Fruit fly (Drosophila melanogaster) whole organism, prepupa: ENCODE results near the gene Rim.
A peak's percentile ranks its signal among the peaks of the same experiment; 100 is the strongest.

ENCODE experiments used
- CG10631 ChIP-seq: fragments of 200-800 bp; sonication (Bioruptor generic); optimal IDR thresholded peaks from 2 replicates; lab custom pipeline; 2016; ENCODE audit warnings: missing biosample characterization, missing genetic modification characterization
- CG10669 ChIP-seq: fragments of 200-800 bp; sonication (Bioruptor generic); optimal IDR thresholded peaks from 3 replicates; lab custom pipeline; 2018; ENCODE audit warnings: missing biosample characterization, mild to moderate bottlenecking, missing genetic modification characterization, moderate library complexity
- CG11294 ChIP-seq: fragments of 200-800 bp; sonication (Bioruptor generic); IDR thresholded peaks from 2 replicates; pipeline ENCODE4 v1.3.6; 2022; ENCODE audit warnings: missing biosample characterization, missing genetic modification characterization
- CG11902 ChIP-seq: fragments of 200-800 bp; sonication (Bioruptor generic); optimal IDR thresholded peaks from 3 replicates; lab custom pipeline; 2016; ENCODE audit warnings: missing biosample characterization, missing genetic modification characterization
- CG15336 ChIP-seq: fragments of 200-800 bp; sonication (Bioruptor generic); IDR thresholded peaks from 2 replicates; pipeline ENCODE4 v1.3.6; 2022; ENCODE audit warnings: missing biosample characterization, missing genetic modification characterization
- CG16779 ChIP-seq: fragments of 200-800 bp; sonication (Bioruptor generic); optimal IDR thresholded peaks from 3 replicates; lab custom pipeline; 2017; ENCODE audit warnings: missing biosample characterization, mild to moderate bottlenecking, missing genetic modification characterization
- CG3032 ChIP-seq: fragments of 200-800 bp; optimal IDR thresholded peaks from 2 replicates; lab custom pipeline; 2019; ENCODE audit warnings: missing biosample characterization, mild to moderate bottlenecking, missing genetic modification characterization, moderate library complexity
- CG32006 ChIP-seq: fragments of 200-800 bp; sonication (Bioruptor generic); optimal IDR thresholded peaks from 3 replicates; lab custom pipeline; 2017; ENCODE audit warnings: missing biosample characterization, mild to moderate bottlenecking, missing genetic modification characterization
- CG4318 ChIP-seq: fragments of 200-800 bp; sonication (Bioruptor generic); optimal IDR thresholded peaks from 3 replicates; lab custom pipeline; 2017; ENCODE audit warnings: missing biosample characterization, mild to moderate bottlenecking, missing genetic modification characterization
- CG6276 ChIP-seq: fragments of 200-800 bp; sonication (Bioruptor generic); optimal IDR thresholded peaks from 2 replicates; lab custom pipeline; 2017; ENCODE audit warnings: missing biosample characterization, mild to moderate bottlenecking, missing genetic modification characterization
- CG6854 ChIP-seq: fragments of 200-800 bp; sonication (Bioruptor generic); optimal IDR thresholded peaks from 2 replicates; lab custom pipeline; 2017; ENCODE audit warnings: missing biosample characterization, mild to moderate bottlenecking, missing genetic modification characterization
- CG7368 ChIP-seq: fragments of 200-800 bp; sonication (Bioruptor generic); optimal IDR thresholded peaks from 3 replicates; lab custom pipeline; 2016; ENCODE audit warnings: missing biosample characterization, missing genetic modification characterization
- CG8632 ChIP-seq: fragments of 200-800 bp; sonication (Bioruptor generic); optimal IDR thresholded peaks from 3 replicates; lab custom pipeline; 2016; ENCODE audit warnings: missing biosample characterization, missing genetic modification characterization
- CG9139 ChIP-seq: fragments of 200-800 bp; sonication (Bioruptor generic); optimal IDR thresholded peaks from 3 replicates; lab custom pipeline; 2017; ENCODE audit warnings: missing biosample characterization, mild to moderate bottlenecking, missing genetic modification characterization
- Eip75B ChIP-seq: fragments of 200-800 bp; sonication (Bioruptor generic); optimal IDR thresholded peaks from 3 replicates; lab custom pipeline; 2016; ENCODE audit warnings: missing biosample characterization, missing genetic modification characterization
- Eip78C ChIP-seq: fragments of 200-800 bp; sonication (Bioruptor generic); peaks from one replicate; lab custom pipeline; 2016; ENCODE audit warnings: missing biosample characterization, missing genetic modification characterization
- Ets21C ChIP-seq: fragments of 200-800 bp; sonication (Bioruptor generic); optimal IDR thresholded peaks from 3 replicates; lab custom pipeline; 2016; ENCODE audit warnings: missing biosample characterization, missing genetic modification characterization
- Ets96B ChIP-seq: fragments of 200-800 bp; optimal IDR thresholded peaks from 2 replicates; lab custom pipeline; 2019; ENCODE audit warnings: missing biosample characterization, mild to moderate bottlenecking, missing genetic modification characterization, moderate library complexity
- Gug ChIP-seq: fragments of 200-800 bp; sonication (Bioruptor generic); IDR thresholded peaks from 2 replicates; pipeline ENCODE4 v1.3.6; 2022; ENCODE audit warnings: missing biosample characterization, missing genetic modification characterization
- Hr39 ChIP-seq: fragments of 200-800 bp; sonication (Bioruptor generic); optimal IDR thresholded peaks from 2 replicates; lab custom pipeline; 2016; ENCODE audit warnings: missing biosample characterization, missing genetic modification characterization
- Met ChIP-seq: fragments of 200-800 bp; sonication (Bioruptor generic); optimal IDR thresholded peaks from 3 replicates; lab custom pipeline; 2016; ENCODE audit warnings: missing biosample characterization, missing genetic modification characterization
- OdsH ChIP-seq: fragments of 200-800 bp; sonication (Bioruptor generic); optimal IDR thresholded peaks from 3 replicates; lab custom pipeline; 2016; ENCODE audit warnings: missing biosample characterization, missing genetic modification characterization
- Sox14 ChIP-seq: fragments of 200-800 bp; sonication (Bioruptor generic); optimal IDR thresholded peaks from 3 replicates; lab custom pipeline; 2016; ENCODE audit warnings: missing biosample characterization, missing genetic modification characterization
- achi ChIP-seq: fragments of 200-800 bp; sonication (Bioruptor generic); optimal IDR thresholded peaks from 3 replicates; lab custom pipeline; 2016; ENCODE audit warnings: missing biosample characterization, missing genetic modification characterization
- dac ChIP-seq: fragments of 200-800 bp; sonication (Bioruptor generic); optimal IDR thresholded peaks from 2 replicates; lab custom pipeline; 2017; ENCODE audit warnings: missing biosample characterization, mild to moderate bottlenecking, missing genetic modification characterization
- eg ChIP-seq: fragments of 200-800 bp; sonication (Bioruptor generic); IDR thresholded peaks from 3 replicates; pipeline ENCODE4 v1.3.6; 2022; ENCODE audit warnings: missing biosample characterization, missing genetic modification characterization
- fd59A ChIP-seq: fragments of 200-800 bp; sonication (Bioruptor generic); optimal IDR thresholded peaks from 2 replicates; lab custom pipeline; 2017; ENCODE audit warnings: missing biosample characterization, mild to moderate bottlenecking, missing genetic modification characterization, missing genetic modification reagents
- fd85E ChIP-seq: fragments of 200-800 bp; sonication (Bioruptor generic); optimal IDR thresholded peaks from 3 replicates; lab custom pipeline; 2016; ENCODE audit warnings: missing biosample characterization, missing genetic modification characterization
- fkh ChIP-seq: fragments of 200-800 bp; sonication (Bioruptor generic); optimal IDR thresholded peaks from 3 replicates; lab custom pipeline; 2017; ENCODE audit warnings: missing biosample characterization, mild to moderate bottlenecking, missing genetic modification characterization, moderate library complexity
- lz ChIP-seq: fragments of 200-800 bp; sonication (Bioruptor generic); optimal IDR thresholded peaks from 3 replicates; lab custom pipeline; 2016; ENCODE audit warnings: missing biosample characterization, missing genetic modification characterization
- net ChIP-seq: fragments of 200-800 bp; sonication (Bioruptor generic); optimal IDR thresholded peaks from 3 replicates; lab custom pipeline; 2016; ENCODE audit warnings: missing biosample characterization, missing genetic modification characterization
- salr ChIP-seq, 2 experiments: fragments of 200-800 bp; sonication (Bioruptor generic); optimal IDR thresholded peaks; 3 replicates each; lab custom pipeline; 2016 to 2018; ENCODE audit warnings: missing biosample characterization in 2 of 2, missing genetic modification characterization in 2 of 2, mild to moderate bottlenecking in 1 of 2
- spab ChIP-seq: fragments of 200-800 bp; sonication (Bioruptor generic); optimal IDR thresholded peaks from 2 replicates; lab custom pipeline; 2017; ENCODE audit warnings: missing biosample characterization, mild to moderate bottlenecking, missing genetic modification characterization, missing genetic modification reagents
- ss ChIP-seq, 2 experiments: fragments of 200-800 bp; sonication (Bioruptor generic); optimal IDR thresholded peaks; 2 replicates in 1 of 2; 3 replicates in 1 of 2; lab custom pipeline; 2017 to 2018; ENCODE audit warnings: mild to moderate bottlenecking in 2 of 2, missing biosample characterization in 2 of 2, missing genetic modification characterization in 2 of 2, moderate library complexity in 1 of 2
- svp ChIP-seq: fragments of 200-800 bp; sonication (Bioruptor generic); peaks from one replicate; lab custom pipeline; 2016; ENCODE audit warnings: missing biosample characterization, missing genetic modification characterization
- vri ChIP-seq: fragments of 200-800 bp; sonication (Bioruptor generic); optimal IDR thresholded peaks from 3 replicates; lab custom pipeline; 2016; ENCODE audit warnings: missing biosample characterization, mild to moderate bottlenecking, missing genetic modification characterization

Gene Rim

dm6 chr3R:17901049-17901448, 15.3 kb downstream of the Rim start:
- TF ChIP-seq salr (GFP tag; optimal IDR thresholded peaks at IDR 0.05; lab: Kevin White, UChicago), result no peak
- TF ChIP-seq, all 60 proteins: peak for 0

dm6 chr3R:17897879-17898278, 18.5 kb downstream of the Rim start:
- no peak for TF ChIP-seq CG8632 (GFP tag; lab: Kevin White, UChicago)
- TF ChIP-seq OdsH (GFP tag; lab: Kevin White, UChicago), result no peak
- no peak for TF ChIP-seq CG4318 (GFP tag; lab: Kevin White, UChicago)

dm6 chr3R:17897281-17897680, 19.1 kb downstream of the Rim start:
- TF ChIP-seq CG9139 (GFP tag; lab: Kevin White, UChicago) (no peak), fkh (GFP tag; lab: Kevin White, UChicago) (peak; percentile 38)

- TF ChIP-seq Ets21C, result no peak
- no peak for TF ChIP-seq vri (GFP tag; lab: Kevin White, UChicago)
Measured at dm6 chr3R:17891025-17891424, 25.4 kb downstream of the Rim start.

- TF ChIP-seq CG4318 (GFP tag; lab: Kevin White, UChicago) (no peak), Met (GFP tag; lab: Kevin White, UChicago) (no peak), Gug (GFP tag; lab: Robert Waterston, UW) (no peak), Ets21C (no peak), CG8632 (GFP tag; lab: Kevin White, UChicago) (no peak), ss (GFP tag; optimal IDR thresholded peaks at IDR 0.05; lab: Kevin White, UChicago) (no peak), CG10631 (no peak), CG7368 (GFP tag; lab: Kevin White, UChicago) (no peak), CG11902 (no peak)
- TF ChIP-seq, all 60 proteins: peak for 0
Measured at dm6 chr3R:17881074-17881473, 35.3 kb downstream of the Rim start.

- TF ChIP-seq CG15336 (GFP tag; lab: Robert Waterston, UW) (0 out of 2 replicates have a peak, but pooled peaks have one; percentile 28), net (no peak), CG32006 (GFP tag; lab: Kevin White, UChicago) (peak; percentile 38)
Measured at dm6 chr3R:17861878-17862662, 54.3 kb downstream of the Rim start.

- no peak for TF ChIP-seq fd59A (GFP tag; lab: Kevin White, UChicago)
- TF ChIP-seq lz (GFP tag; lab: Kevin White, UChicago), result no peak
- peak; percentile 1 for TF ChIP-seq CG10669
- TF ChIP-seq CG10631, result no peak
- peak; percentile 1 for TF ChIP-seq Ets96B
- peak; percentile 19 for TF ChIP-seq svp (GFP tag; lab: Kevin White, UChicago)
- no peak for TF ChIP-seq CG6854 (GFP tag; lab: Kevin White, UChicago)
- peak; percentile 28 for TF ChIP-seq Eip78C (GFP tag; lab: Kevin White, UChicago)
- TF ChIP-seq fkh (GFP tag; lab: Kevin White, UChicago), result no peak
- TF ChIP-seq vri (GFP tag; lab: Kevin White, UChicago), result no peak
- no peak for TF ChIP-seq Sox14
- TF ChIP-seq ss (GFP tag; optimal IDR thresholded peaks at IDR 0.05; lab: Kevin White, UChicago), result peak in 1 of 2 experiments; percentile 14
- no peak for TF ChIP-seq Hr39
- no peak for TF ChIP-seq salr (GFP tag; optimal IDR thresholded peaks at IDR 0.05; lab: Kevin White, UChicago)
Measured at dm6 chr3R:17849178-17849577, 67.2 kb downstream of the Rim start.

- no peak for TF ChIP-seq CG11294 (GFP tag; lab: Robert Waterston, UW)
- TF ChIP-seq spab (GFP tag; lab: Kevin White, UChicago), result no peak
- no peak for TF ChIP-seq eg (GFP tag; lab: Robert Waterston, UW)
- no peak for TF ChIP-seq dac (GFP tag; lab: Kevin White, UChicago)
- TF ChIP-seq fd85E, result no peak
- TF ChIP-seq Eip75B, result no peak
- no peak for TF ChIP-seq Eip78C (GFP tag; lab: Kevin White, UChicago)
- TF ChIP-seq achi (GFP tag; lab: Kevin White, UChicago), result no peak
- TF ChIP-seq CG8632 (GFP tag; lab: Kevin White, UChicago), result no peak
- TF ChIP-seq CG6276, result no peak
- TF ChIP-seq CG4318 (GFP tag; lab: Kevin White, UChicago), result no peak
- no peak for TF ChIP-seq CG3032 (tag; lab: Kevin White, UChicago)
- TF ChIP-seq CG16779 (tag; lab: Kevin White, UChicago), result no peak
Measured at dm6 chr3R:17846966-17847365, 69.4 kb downstream of the Rim start.
